Worm (Caenorhabditis elegans): ENCODE measurements around the gene lim-4.

ce11 chrX:3835632-3836031 lies 37.7 kb downstream of the lim-4 start:
- TF ChIP-seq pes-1 (GFP tag; IDR thresholded peaks at IDR 0.05) = no peak
- TF ChIP-seq tra-4 (tag; optimal IDR thresholded peaks at IDR 0.05) = no peak
- no peak for TF ChIP-seq aly-1 (tag; optimal IDR thresholded peaks at IDR 0.05)
- TF ChIP-seq hmbx-1 (tag; optimal IDR thresholded peaks at IDR 0.05) = no peak
